Fruit fly (Drosophila melanogaster): ENCODE results near the gene CG10866.
A peak's percentile ranks its signal among the peaks of the same experiment; 100 is the strongest.

DNA sequence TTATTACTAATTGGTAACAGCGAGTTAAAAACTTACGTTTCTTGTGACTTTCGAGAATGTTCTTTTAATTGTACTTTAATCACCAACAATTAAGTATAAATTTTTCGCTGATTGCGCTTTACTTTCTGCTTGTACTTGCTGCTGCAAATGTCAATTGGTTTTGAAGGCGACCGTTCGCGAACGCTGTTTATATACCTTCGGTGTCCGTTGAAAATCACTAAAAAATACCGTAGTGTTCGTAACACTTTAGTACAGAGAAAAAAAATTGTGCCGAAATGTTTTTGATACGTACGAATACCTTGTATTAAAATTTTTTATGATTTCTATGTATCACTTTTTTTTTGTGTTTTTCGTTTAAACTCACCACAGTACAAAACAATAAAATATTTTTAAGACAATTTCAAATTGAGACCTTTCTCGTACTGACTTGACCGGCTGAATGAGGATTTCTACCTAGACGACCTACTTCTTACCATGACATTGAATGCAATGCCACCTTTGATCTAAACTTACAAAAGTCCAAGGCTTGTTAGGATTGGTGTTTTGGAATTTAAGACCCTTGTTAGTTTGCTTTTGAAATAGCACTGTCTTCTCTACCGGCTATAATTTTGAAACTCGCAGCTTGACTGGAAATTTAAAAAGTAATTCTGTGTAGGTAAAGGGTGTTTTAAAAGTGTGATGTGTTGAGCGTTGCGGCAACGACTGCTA is 35.1 kb downstream of the CG10866 start, which contains the start of gene Ubi-p63E:
- TF ChIP-seq Vsx2 (GFP tag; optimal IDR thresholded peaks at IDR 0.05; ENCODE audit: partially characterized antibody) = no peak
- TF ChIP-seq h (GFP tag; optimal IDR thresholded peaks at IDR 0.05) = peak; percentile 59
- TF ChIP-seq psq (GFP tag; optimal IDR thresholded peaks at IDR 0.05) = no peak
- no peak for TF ChIP-seq GATAd (GFP tag; optimal IDR thresholded peaks at IDR 0.05)
- no peak for TF ChIP-seq lola (GFP tag; optimal IDR thresholded peaks at IDR 0.05)
- peak; percentile 70 for TF ChIP-seq Sp1 (GFP tag; optimal IDR thresholded peaks at IDR 0.05)
